Fruit fly (Drosophila melanogaster) whole organism, pupa: ENCODE measurements around the gene GckIII.

Experiments
- CG15710 ChIP-seq: fragments of 200-800 bp; sonication (Bioruptor generic); optimal IDR thresholded peaks from 2 replicates; lab custom pipeline; 2018; ENCODE audit warnings: missing biosample characterization, mild to moderate bottlenecking, missing genetic modification characterization, moderate library complexity
- CG17806 ChIP-seq: fragments of 200-800 bp; sonication (Bioruptor generic); optimal IDR thresholded peaks from 2 replicates; lab custom pipeline; 2018; ENCODE audit warnings: missing biosample characterization, mild to moderate bottlenecking, missing genetic modification characterization, moderate library complexity
- CG32121 ChIP-seq: fragments of 200-800 bp; sonication (Bioruptor generic); IDR thresholded peaks from 2 replicates; pipeline ENCODE4 v1.3.6; 2022; ENCODE audit warnings: missing biosample characterization, missing genetic modification characterization

DNA sequence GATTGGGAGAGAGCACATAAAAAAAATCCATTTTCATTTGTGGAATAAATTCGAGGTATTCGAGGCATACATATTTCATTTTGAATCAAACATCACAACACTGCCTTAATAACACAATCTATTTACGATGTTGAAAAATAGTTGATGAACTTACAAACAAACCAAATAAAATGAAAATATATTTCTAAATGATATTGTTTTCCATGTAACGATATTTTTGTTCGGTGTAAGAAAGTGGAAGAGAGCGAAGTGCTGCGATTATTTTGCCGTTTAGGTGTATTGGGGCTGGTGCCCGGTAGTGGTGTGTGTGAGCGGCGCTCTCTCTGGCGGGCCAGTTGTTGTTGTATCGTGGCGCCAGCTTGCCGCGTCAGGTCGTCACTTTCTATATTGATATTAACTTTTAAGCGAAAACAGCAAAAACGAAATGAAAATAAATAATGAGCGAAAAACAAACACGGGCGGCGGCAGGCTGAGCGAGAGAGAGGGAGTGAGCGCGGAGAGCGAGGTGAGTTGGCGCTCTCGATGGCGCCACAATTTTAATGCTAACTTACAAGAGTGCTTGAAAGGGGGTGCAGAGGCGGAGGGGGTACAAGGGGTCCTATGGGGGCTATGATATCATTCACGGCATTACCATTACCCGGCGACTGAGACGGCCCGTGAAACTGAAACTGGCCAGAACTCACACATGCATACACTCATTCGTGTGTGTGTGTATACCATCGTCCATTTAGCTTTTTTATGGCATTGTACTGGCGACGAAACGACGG is 20.1 kb upstream of the GckIII start:
- TF ChIP-seq CG17806 (tag; lab: Kevin White, UChicago) (peak; percentile 92), CG32121 (GFP tag; lab: Robert Waterston, UW) (peak; percentile 88; the same call in 1 of the 2 replicates), CG15710 (tag; lab: Kevin White, UChicago) (peak; percentile 85)
